Fruit fly (Drosophila melanogaster): ENCODE measurements around the gene CG14262.

dm6 chr3R:27263434-27264215 is 1.6 kb downstream of the CG14262 start, which contains the start of gene woc:
- TF ChIP-seq Myc (optimal IDR thresholded peaks at IDR 0.05) = no peak
- TF ChIP-seq h (optimal IDR thresholded peaks at IDR 0.05) = no peak
- no peak for TF ChIP-seq psq (optimal IDR thresholded peaks at IDR 0.05)
- no peak for TF ChIP-seq Sin3A (optimal IDR thresholded peaks at IDR 0.05)
- TF ChIP-seq ttk (optimal IDR thresholded peaks at IDR 0.05) = no peak
- TF ChIP-seq insv (optimal IDR thresholded peaks at IDR 0.05) = no peak

Data from Kc167 (cell line).